Worm (Caenorhabditis elegans): ENCODE results near the gene tyr-2.
"Not testable (repeated sequence)": the region's sequence is repeated elsewhere in the genome, so short reads cannot be mapped to it uniquely, and the experiment has no call there.

The tyr-2 gene

ce11 chrIII:13733833-13734232, 10.2 kb upstream of the tyr-2 start:
- peak; percentile 85 for TF ChIP-seq pqm-1 (tag; optimal IDR thresholded peaks at IDR 0.05)
- peak; percentile 92 for TF ChIP-seq elt-2 (tag; optimal IDR thresholded peaks at IDR 0.05)
- peak; percentile 30 for TF ChIP-seq pha-4 (tag; optimal IDR thresholded peaks at IDR 0.05)
- TF ChIP-seq jun-1 (tag; optimal IDR thresholded peaks at IDR 0.05), result peak; percentile 29
- TF ChIP-seq aly-2 (tag; optimal IDR thresholded peaks at IDR 0.05), result no peak

ce11 chrIII:13735008-13735407, 9.0 kb upstream of the tyr-2 start, which contains the start of gene W06F12.3:
Gene W06F12.3 (plus strand): TSS chrIII:13735030.
- no peak for TF ChIP-seq pha-4 (tag; optimal IDR thresholded peaks at IDR 0.05)
- TF ChIP-seq lin-39 (tag; optimal IDR thresholded peaks at IDR 0.05), result no peak
- no peak for TF ChIP-seq nhr-25 (tag; optimal IDR thresholded peaks at IDR 0.05)
- no peak for TF ChIP-seq snpc-4 (tag; optimal IDR thresholded peaks at IDR 0.05)
- TF ChIP-seq nhr-67 (tag; optimal IDR thresholded peaks at IDR 0.05), result no peak

- no peak for TF ChIP-seq tbx-2 (tag; optimal IDR thresholded peaks at IDR 0.05)
- no peak for TF ChIP-seq fkh-2 (tag; optimal IDR thresholded peaks at IDR 0.05)
- no peak for TF ChIP-seq pqm-1 (tag; optimal IDR thresholded peaks at IDR 0.05)
- no peak for TF ChIP-seq pha-4 (tag; optimal IDR thresholded peaks at IDR 0.05)
- no peak for TF ChIP-seq nhr-76 (tag; optimal IDR thresholded peaks at IDR 0.05)
- TF ChIP-seq eor-1 (tag; optimal IDR thresholded peaks at IDR 0.05), result no peak
- TF ChIP-seq nhr-237 (tag; optimal IDR thresholded peaks at IDR 0.05), result no peak
- TF ChIP-seq skn-1 (tag; optimal IDR thresholded peaks at IDR 0.05), result no peak
- no peak for TF ChIP-seq aly-2 (tag; optimal IDR thresholded peaks at IDR 0.05)
- no peak for TF ChIP-seq ztf-4 (tag; optimal IDR thresholded peaks at IDR 0.05)
- TF ChIP-seq ama-1 (optimal IDR thresholded peaks at IDR 0.05), result no peak
- TF ChIP-seq lin-15B (tag; optimal IDR thresholded peaks at IDR 0.05), result no peak
- no peak for TF ChIP-seq lsy-12 (tag; optimal IDR thresholded peaks at IDR 0.05)
- TF ChIP-seq nhr-67 (tag; optimal IDR thresholded peaks at IDR 0.05), result no peak
Observed at ce11 chrIII:13741410-13741809, 2.6 kb upstream of the tyr-2 start.

- TF ChIP-seq nfya-1 (tag; optimal IDR thresholded peaks at IDR 0.05; ENCODE audit: insufficient read depth), result peak; percentile 12
- TF ChIP-seq nhr-237 (tag; optimal IDR thresholded peaks at IDR 0.05), result no peak
- TF ChIP-seq fos-1 (tag; optimal IDR thresholded peaks at IDR 0.05), result no peak
- TF ChIP-seq nhr-25 (tag; optimal IDR thresholded peaks at IDR 0.05), result peak; percentile 59
Observed at ce11 chrIII:13742028-13742427, 2.0 kb upstream of the tyr-2 start.

ce11 chrIII:13748312-13748711, 4.3 kb downstream of the tyr-2 start, which contains the start of gene K08E3.2:
Gene K08E3.2 (minus strand): TSS chrIII:13748686.
- no peak for TF ChIP-seq lin-15B (tag; optimal IDR thresholded peaks at IDR 0.05)
- no peak for TF ChIP-seq zag-1 (tag; optimal IDR thresholded peaks at IDR 0.05)
- TF ChIP-seq nhr-43 (tag; optimal IDR thresholded peaks at IDR 0.05; ENCODE audit: poor library complexity, severe bottlenecking), result no peak
- no peak for TF ChIP-seq ztf-11 (tag; optimal IDR thresholded peaks at IDR 0.05)
- TF ChIP-seq elt-3 (tag; optimal IDR thresholded peaks at IDR 0.05), result no peak
- TF ChIP-seq elt-2 (tag; optimal IDR thresholded peaks at IDR 0.05), result no peak
- no peak for TF ChIP-seq egl-27 (tag; optimal IDR thresholded peaks at IDR 0.05)
- no peak for TF ChIP-seq lin-39 (tag; optimal IDR thresholded peaks at IDR 0.05)
- no peak for TF ChIP-seq mml-1 (tag; optimal IDR thresholded peaks at IDR 0.05)
- TF ChIP-seq unc-39 (tag; optimal IDR thresholded peaks at IDR 0.05), result no peak
- TF ChIP-seq aly-2 (tag; optimal IDR thresholded peaks at IDR 0.05), result no peak
- no peak for TF ChIP-seq mdl-1 (tag; optimal IDR thresholded peaks at IDR 0.05)
- TF ChIP-seq ztf-4 (tag; optimal IDR thresholded peaks at IDR 0.05), result no peak
- no peak for TF ChIP-seq R02D3.7 (tag; optimal IDR thresholded peaks at IDR 0.05)
- TF ChIP-seq nfya-1 (tag; optimal IDR thresholded peaks at IDR 0.05; ENCODE audit: insufficient read depth), result no peak
- TF ChIP-seq lsy-12 (tag; optimal IDR thresholded peaks at IDR 0.05), result no peak
- TF ChIP-seq nhr-237 (tag; optimal IDR thresholded peaks at IDR 0.05), result no peak

ce11 chrIII:13751144-13751543, 7.1 kb downstream of the tyr-2 start, which contains the start of gene mlc-7:
Gene mlc-7 (plus strand): TSS chrIII:13751444.
- TF ChIP-seq pqm-1, hmg-11, skn-1 (tag; optimal IDR thresholded peaks at IDR 0.05): not testable (repeated sequence)
